Fruit fly (Drosophila melanogaster): Measurements from ENCODE around the gene CG45075.

Gene CG45075

dm6 chr2L:6078757-6079351 is 12.4 kb upstream of the CG45075 start:
- TF ChIP-seq sr (GFP tag; IDR thresholded peaks at IDR 0.05) (no peak), CG8359 (GFP tag; optimal IDR thresholded peaks at IDR 0.05; ENCODE audit: borderline replicate concordance) (no peak), lola (GFP tag; optimal IDR thresholded peaks at IDR 0.05) (no peak), Mad (GFP tag; optimal IDR thresholded peaks at IDR 0.05) (no peak), TFAM (GFP tag; optimal IDR thresholded peaks at IDR 0.05) (no peak), CG12299 (tag; optimal IDR thresholded peaks at IDR 0.05) (no peak), Pdp1 (GFP tag; optimal IDR thresholded peaks at IDR 0.05) (peak in 1 of 2 experiments; percentile 47), Gug (GFP tag; IDR thresholded peaks at IDR 0.05) (no peak), CG16813 (GFP tag; IDR thresholded peaks at IDR 0.05; ENCODE audit: partially characterized antibody) (0 out of 3 replicates have a peak, but pooled peaks have one; percentile 28), stwl (tag; optimal IDR thresholded peaks at IDR 0.05) (peak; percentile 64), CG42726 (GFP tag; IDR thresholded peaks at IDR 0.05; ENCODE audit: partially characterized antibody) (peak; percentile 100), slp2 (GFP tag; optimal IDR thresholded peaks at IDR 0.05) (no peak), CG18599 (GFP tag; optimal IDR thresholded peaks at IDR 0.05) (no peak), bcd (GFP tag; optimal IDR thresholded peaks at IDR 0.05) (no peak), CG1529 (GFP tag; optimal IDR thresholded peaks at IDR 0.05) (no peak), yki (optimal IDR thresholded peaks at IDR 0.05) (peak; percentile 12), pros (GFP tag; optimal IDR thresholded peaks at IDR 0.05) (peak; percentile 95), amos (GFP tag; IDR thresholded peaks at IDR 0.05; ENCODE audit: partially characterized antibody) (0 out of 2 replicates have a peak, but pooled peaks have one; percentile 20), Atf-2 (GFP tag; optimal IDR thresholded peaks at IDR 0.05) (no peak), Oaz (GFP tag; IDR thresholded peaks at IDR 0.05) (no peak), CG9817 (tag; optimal IDR thresholded peaks at IDR 0.05) (no peak), Asciz (GFP tag; optimal IDR thresholded peaks at IDR 0.05) (no peak), Fer1 (GFP tag; optimal IDR thresholded peaks at IDR 0.05) (no peak), ab (GFP tag; optimal IDR thresholded peaks at IDR 0.05) (no peak), Sry-β (GFP tag; optimal IDR thresholded peaks at IDR 0.05) (no peak), CG2202 (tag; optimal IDR thresholded peaks at IDR 0.05) (no peak), fu2 (GFP tag; optimal IDR thresholded peaks at IDR 0.05) (no peak), Sox102F (GFP tag; optimal IDR thresholded peaks at IDR 0.05) (no peak), CG8478 (optimal IDR thresholded peaks at IDR 0.05) (peak; percentile 75), CG3726 (GFP tag; IDR thresholded peaks at IDR 0.05) (no peak), grau (tag; optimal IDR thresholded peaks at IDR 0.05) (no peak), lab (GFP tag; optimal IDR thresholded peaks at IDR 0.05) (no peak), eyg (GFP tag; optimal IDR thresholded peaks at IDR 0.05) (no peak), CG4282 (GFP tag; optimal IDR thresholded peaks at IDR 0.05) (no peak), btn (GFP tag; optimal IDR thresholded peaks at IDR 0.05) (no peak), Dad (GFP tag; optimal IDR thresholded peaks at IDR 0.05) (no peak), lilli (GFP tag; optimal IDR thresholded peaks at IDR 0.05) (no peak), CG17612 (GFP tag; IDR thresholded peaks at IDR 0.05) (no peak), CG18476 (GFP tag; optimal IDR thresholded peaks at IDR 0.05) (no peak), CG9609 (GFP tag; optimal IDR thresholded peaks at IDR 0.05) (no peak), fd102C (GFP tag; optimal IDR thresholded peaks at IDR 0.05) (no peak), HLH54F (GFP tag; optimal IDR thresholded peaks at IDR 0.05) (no peak), CG10654 (GFP tag; optimal IDR thresholded peaks at IDR 0.05) (no peak), Hand (GFP tag; optimal IDR thresholded peaks at IDR 0.05) (no peak), CG15011 (GFP tag; optimal IDR thresholded peaks at IDR 0.05) (no peak), dmrt99B (tag; optimal IDR thresholded peaks at IDR 0.05) (no peak), scrt (GFP tag; optimal IDR thresholded peaks at IDR 0.05) (no peak), CG7928 (GFP tag; optimal IDR thresholded peaks at IDR 0.05) (no peak), Ada2b (GFP tag; IDR thresholded peaks at IDR 0.05) (no peak), Scr (GFP tag; IDR thresholded peaks at IDR 0.05; ENCODE audit: partially characterized antibody) (0 out of 2 replicates have a peak, but pooled peaks have one; percentile 27)

Measured in whole organism, embryonic.